Worm (Caenorhabditis elegans) whole organism, L2 larva: ENCODE measurements around the gene afmd-1.

Experiments
- C34F6.9 ChIP-seq: fragments of 150-350 bp; optimal IDR thresholded peaks from 2 replicates; lab custom pipeline; 2014; ENCODE audit warnings: missing biosample characterization, missing genetic modification characterization
- F13H6.1 ChIP-seq: sonication (generic microtip); optimal IDR thresholded peaks from 2 replicates; lab custom pipeline; 2016; ENCODE audit warnings: missing genetic modification characterization, missing compliant biosample characterization
- ZK546.5 ChIP-seq: sonication (generic microtip); optimal IDR thresholded peaks from 2 replicates; lab custom pipeline; 2017; ENCODE audit warnings: missing biosample characterization, missing genetic modification characterization
- aly-2 ChIP-seq: fragments of 150-350 bp; optimal IDR thresholded peaks from 2 replicates; lab custom pipeline; 2014; ENCODE audit warnings: missing biosample characterization, missing genetic modification characterization
- ama-1 ChIP-seq: fragments of 150-350 bp; optimal IDR thresholded peaks from 2 replicates; lab custom pipeline; 2018; ENCODE audit warnings: inconsistent platforms
- ceh-16 ChIP-seq: fragments of 150-350 bp; optimal IDR thresholded peaks from 2 replicates; lab custom pipeline; 2014; ENCODE audit warnings: missing biosample characterization, missing genetic modification characterization
- crh-2 ChIP-seq: sonication (generic microtip); optimal IDR thresholded peaks from 2 replicates; lab custom pipeline; 2017; ENCODE audit warnings: missing biosample characterization, missing genetic modification characterization
- egl-27 ChIP-seq: sonication (generic microtip); optimal IDR thresholded peaks from 3 replicates; lab custom pipeline; 2017; ENCODE audit warnings: missing biosample characterization, missing genetic modification reagents, missing genetic modification characterization
- elt-1 ChIP-seq: fragments of 150-350 bp; optimal IDR thresholded peaks from 2 replicates; lab custom pipeline; 2014; ENCODE audit warnings: missing biosample characterization, missing genetic modification characterization
- elt-3 ChIP-seq: sonication (generic microtip); optimal IDR thresholded peaks from 2 replicates; lab custom pipeline; 2017; ENCODE audit warnings: missing biosample characterization, missing genetic modification characterization
- fos-1 ChIP-seq: fragments of 150-350 bp; optimal IDR thresholded peaks from 2 replicates; lab custom pipeline; 2014; ENCODE audit warnings: missing biosample characterization, missing genetic modification characterization
- gmeb-1 ChIP-seq: fragments of 150-350 bp; optimal IDR thresholded peaks from 2 replicates; lab custom pipeline; 2014; ENCODE audit warnings: missing biosample characterization, missing genetic modification characterization
- lin-11 ChIP-seq: fragments of 150-350 bp; sonication (generic microtip); optimal IDR thresholded peaks from 2 replicates; lab custom pipeline; 2014; ENCODE audit warnings: missing biosample characterization, missing genetic modification characterization, inconsistent platforms, mixed read lengths
- lin-13 ChIP-seq: fragments of 150-350 bp; optimal IDR thresholded peaks from 2 replicates; lab custom pipeline; 2014; ENCODE audit warnings: missing biosample characterization, missing genetic modification reagents, missing genetic modification characterization
- lin-39 ChIP-seq: fragments of 150-350 bp; optimal IDR thresholded peaks from 2 replicates; lab custom pipeline; 2014; ENCODE audit warnings: missing biosample characterization, missing genetic modification reagents, missing genetic modification characterization
- mab-5 ChIP-seq: fragments of 150-350 bp; optimal IDR thresholded peaks from 2 replicates; lab custom pipeline; 2014; ENCODE audit warnings: missing biosample characterization, missing genetic modification characterization
- mbf-1 ChIP-seq: sonication (generic microtip); optimal IDR thresholded peaks from 2 replicates; lab custom pipeline; 2017; ENCODE audit warnings: missing biosample characterization, missing genetic modification characterization
- nhr-10 ChIP-seq: sonication (generic microtip); optimal IDR thresholded peaks from 2 replicates; lab custom pipeline; 2017; ENCODE audit warnings: missing biosample characterization, missing genetic modification characterization
- nhr-11 ChIP-seq: fragments of 150-350 bp; optimal IDR thresholded peaks from 2 replicates; lab custom pipeline; 2014; ENCODE audit warnings: missing biosample characterization, missing genetic modification characterization
- nhr-12 ChIP-seq: fragments of 150-350 bp; optimal IDR thresholded peaks from 2 replicates; lab custom pipeline; 2014; ENCODE audit warnings: missing biosample characterization, missing genetic modification characterization
- nhr-129 ChIP-seq: fragments of 150-350 bp; optimal IDR thresholded peaks from 2 replicates; lab custom pipeline; 2014; ENCODE audit warnings: missing biosample characterization, missing genetic modification characterization
- nhr-23 ChIP-seq: fragments of 150-350 bp; optimal IDR thresholded peaks from 2 replicates; lab custom pipeline; 2014; ENCODE audit warnings: missing biosample characterization, missing genetic modification reagents, missing genetic modification characterization
- nhr-237 ChIP-seq: fragments of 150-350 bp; optimal IDR thresholded peaks from 2 replicates; lab custom pipeline; 2014; ENCODE audit warnings: missing biosample characterization, missing genetic modification characterization
- nhr-25 ChIP-seq: fragments of 150-350 bp; sonication (generic microtip); optimal IDR thresholded peaks from 3 replicates; lab custom pipeline; 2014; ENCODE audit warnings: missing biosample characterization, missing genetic modification characterization
- nhr-6 ChIP-seq: fragments of 150-350 bp; optimal IDR thresholded peaks from 2 replicates; lab custom pipeline; 2014; ENCODE audit warnings: missing biosample characterization, missing genetic modification characterization
- nhr-77 ChIP-seq: fragments of 150-350 bp; optimal IDR thresholded peaks from 2 replicates; lab custom pipeline; 2014; ENCODE audit warnings: missing biosample characterization, missing genetic modification characterization
- peb-1 ChIP-seq: fragments of 150-350 bp; optimal IDR thresholded peaks from 2 replicates; lab custom pipeline; 2014; ENCODE audit warnings: missing biosample characterization, missing genetic modification characterization
- skn-1 ChIP-seq: sonication (generic microtip); optimal IDR thresholded peaks from 2 replicates; lab custom pipeline; 2017; ENCODE audit warnings: missing biosample characterization, missing genetic modification characterization
- sma-3 ChIP-seq: sonication (generic microtip); optimal IDR thresholded peaks from 2 replicates; lab custom pipeline; 2016; ENCODE audit warnings: missing genetic modification reagents, missing genetic modification characterization, missing compliant biosample characterization
- sma-9 ChIP-seq, 2 experiments: fragments of 150-350 bp in 1 of 2; sonication (generic microtip) in 1 of 2; optimal IDR thresholded peaks; 2 replicates each; lab custom pipeline; 2014 to 2016; ENCODE audit warnings: missing genetic modification characterization in 2 of 2, mild to moderate bottlenecking in 1 of 2, missing biosample characterization in 1 of 2, missing compliant biosample characterization in 1 of 2, missing genetic modification reagents in 1 of 2, moderate library complexity in 1 of 2
- snpc-4 ChIP-seq: fragments of 150-350 bp; optimal IDR thresholded peaks from 2 replicates; lab custom pipeline; 2014; ENCODE audit warnings: missing biosample characterization, missing genetic modification characterization
- unc-55 ChIP-seq: fragments of 150-350 bp; sonication (generic microtip); optimal IDR thresholded peaks from 3 replicates; lab custom pipeline; 2014; ENCODE audit warnings: missing biosample characterization, missing genetic modification reagents, missing genetic modification characterization
- unc-62 ChIP-seq: fragments of 150-350 bp; optimal IDR thresholded peaks from 2 replicates; lab custom pipeline; 2014; ENCODE audit warnings: missing biosample characterization, missing genetic modification reagents, missing genetic modification characterization
- ztf-11 ChIP-seq: sonication (generic microtip); optimal IDR thresholded peaks from 2 replicates; lab custom pipeline; 2017; ENCODE audit warnings: missing biosample characterization, missing genetic modification characterization
- ztf-4 ChIP-seq: fragments of 150-350 bp; optimal IDR thresholded peaks from 2 replicates; lab custom pipeline; 2014; ENCODE audit warnings: missing biosample characterization, missing genetic modification characterization

Gene afmd-1

ce11 chrIV:7260587-7260986, 16.6 kb downstream of the afmd-1 start, which contains the start of gene C06E4.3:
Gene C06E4.3 (plus strand): TSS chrIV:7260875.
- TF ChIP-seq elt-3 (tag; lab: Kevin White, UChicago) (no peak), egl-27 (tag; lab: Kevin White, UChicago) (no peak), nhr-10 (tag; lab: Kevin White, UChicago) (no peak), ama-1 (lab: Kevin White, UChicago) (no peak), nhr-25 (tag; lab: Kevin White, UChicago) (no peak), ceh-16 (tag; lab: Kevin White, UChicago) (no peak), sma-9 (GFP tag; optimal IDR thresholded peaks at IDR 0.05; lab: Kevin White, UChicago) (peak; percentile 73), sma-9 (tag; optimal IDR thresholded peaks at IDR 0.05; lab: Kevin White, UChicago) (no peak), nhr-11 (tag; lab: Kevin White, UChicago) (no peak), fos-1 (tag; lab: Kevin White, UChicago) (peak; percentile 22), lin-13 (GFP tag; lab: Kevin White, UChicago) (no peak), nhr-12 (tag; lab: Kevin White, UChicago) (no peak), sma-3 (GFP tag; lab: Kevin White, UChicago) (no peak), aly-2 (no peak), gmeb-1 (no peak), lin-39 (no peak), skn-1 (tag; lab: Kevin White, UChicago) (peak; percentile 47), snpc-4 (tag; lab: Kevin White, UChicago) (no peak), nhr-77 (tag; lab: Kevin White, UChicago) (no peak), ztf-11 (tag; lab: Kevin White, UChicago) (no peak), nhr-23 (tag; lab: Kevin White, UChicago) (no peak), F13H6.1 (tag; lab: Kevin White, UChicago) (no peak), unc-55 (GFP tag; lab: Kevin White, UChicago) (peak; percentile 23), mab-5 (no peak), nhr-237 (tag; lab: Kevin White, UChicago) (no peak), ztf-4 (tag; lab: Kevin White, UChicago) (no peak)

ce11 chrIV:7263137-7263536, 19.1 kb downstream of the afmd-1 start, which contains the start of gene glb-2:
Gene glb-2 (minus strand): TSS chrIV:7263237.
- TF ChIP-seq unc-55 (GFP tag; lab: Kevin White, UChicago) (no peak), nhr-129 (tag; lab: Kevin White, UChicago) (no peak)

ce11 chrIV:7274969-7275548, 31.0 kb downstream of the afmd-1 start:
- no peak for TF ChIP-seq nhr-6 (tag; lab: Kevin White, UChicago)
- TF ChIP-seq fos-1 (tag; lab: Kevin White, UChicago): peak; percentile 21
- TF ChIP-seq nhr-129 (tag; lab: Kevin White, UChicago): peak; percentile 39

ce11 chrIV:7276661-7277060, 32.6 kb downstream of the afmd-1 start, which contains the start of gene C06E4.2:
Gene C06E4.2 (plus strand): TSS chrIV:7276961.
- TF ChIP-seq nhr-25 (tag; lab: Kevin White, UChicago) (no peak), mbf-1 (tag; lab: Kevin White, UChicago) (no peak), C34F6.9 (tag; lab: Kevin White, UChicago) (no peak), peb-1 (tag; lab: Kevin White, UChicago) (no peak), aly-2 (no peak), F13H6.1 (tag; lab: Kevin White, UChicago) (no peak), elt-1 (tag; lab: Kevin White, UChicago) (no peak), ztf-4 (tag; lab: Kevin White, UChicago) (no peak), fos-1 (tag; lab: Kevin White, UChicago) (no peak), nhr-77 (tag; lab: Kevin White, UChicago) (no peak), crh-2 (tag; lab: Kevin White, UChicago) (no peak), gmeb-1 (no peak), snpc-4 (tag; lab: Kevin White, UChicago) (no peak), ZK546.5 (tag; lab: Kevin White, UChicago) (no peak), nhr-237 (tag; lab: Kevin White, UChicago) (no peak), unc-62 (no peak)

DNA sequence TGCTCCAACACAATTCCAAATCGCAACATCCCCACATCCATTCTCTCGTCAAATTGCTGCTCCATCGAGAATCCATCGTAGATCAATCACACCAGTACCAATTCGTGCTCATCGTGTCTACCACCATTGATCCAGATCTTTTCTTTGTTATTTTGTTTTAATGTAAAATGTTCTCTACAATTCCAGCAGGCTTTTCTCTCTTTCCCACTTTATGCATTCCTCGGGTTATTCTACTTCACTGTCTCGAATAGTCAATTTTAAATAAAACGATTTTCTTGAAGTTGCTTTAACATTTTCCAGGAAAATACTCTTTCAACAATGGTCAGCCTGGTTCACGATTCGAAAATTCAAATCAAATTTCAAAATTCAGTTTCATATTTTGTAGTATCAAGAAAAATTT, 38.9 kb downstream of the afmd-1 start, which contains the start of gene C06E4.1:
Gene C06E4.1 (plus strand): TSS at position 301 of the 400 bp plus-strand sequence.
- no peak for TF ChIP-seq lin-11 (tag; lab: Kevin White, UChicago)
